Worm (Caenorhabditis elegans) whole organism, L1 larva: Measurements from ENCODE around the gene gbh-1.

ENCODE experiments used
- aly-2 ChIP-seq: fragments of 150-350 bp; optimal IDR thresholded peaks from 2 replicates; lab custom pipeline; 2014; ENCODE audit warnings: missing biosample characterization, missing genetic modification characterization
- ama-1 ChIP-seq: fragments of 150-350 bp; optimal IDR thresholded peaks from 2 replicates; lab custom pipeline; 2014
- blmp-1 ChIP-seq: fragments of 150-350 bp; optimal IDR thresholded peaks from 2 replicates; lab custom pipeline; 2014; ENCODE audit warnings: missing biosample characterization, missing genetic modification characterization
- ceh-82 ChIP-seq, 3 experiments: fragments of 150-350 bp in 1 of 3; sonication (generic microtip) in 2 of 3; optimal IDR thresholded peaks; 2 replicates each; lab custom pipeline; 2014 to 2017; ENCODE audit warnings: missing biosample characterization in 3 of 3, missing genetic modification characterization in 3 of 3
- ces-1 ChIP-seq: fragments of 150-350 bp; optimal IDR thresholded peaks from 2 replicates; lab custom pipeline; 2014; ENCODE audit warnings: missing biosample characterization, missing genetic modification reagents, missing genetic modification characterization
- efl-3 ChIP-seq: fragments of 200-800 bp; sonication (Bioruptor generic); optimal IDR thresholded peaks from 2 replicates; lab custom pipeline; 2018; ENCODE audit warnings: mild to moderate bottlenecking, missing genetic modification characterization, missing compliant biosample characterization
- elt-3 ChIP-seq, 6 experiments: fragments of 150-350 bp in 1 of 6; sonication (generic microtip); optimal IDR thresholded peaks; 2 replicates each; lab custom pipeline; 2017 to 2018; ENCODE audit warnings: missing biosample characterization in 6 of 6, missing genetic modification characterization in 6 of 6, inconsistent platforms in 1 of 6
- irx-1 ChIP-seq: sonication (generic microtip); optimal IDR thresholded peaks from 2 replicates; lab custom pipeline; 2016; ENCODE audit warnings: missing genetic modification characterization, missing compliant biosample characterization
- lsy-2 ChIP-seq, 2 experiments: fragments of 150-350 bp; optimal IDR thresholded peaks; 2 replicates each; lab custom pipeline; 2014; ENCODE audit warnings: missing biosample characterization in 2 of 2, missing genetic modification characterization in 2 of 2
- nhr-237 ChIP-seq: fragments of 150-350 bp; optimal IDR thresholded peaks from 2 replicates; lab custom pipeline; 2014; ENCODE audit warnings: missing biosample characterization, missing genetic modification characterization
- skn-1 ChIP-seq: fragments of 150-350 bp; optimal IDR thresholded peaks from 2 replicates; lab custom pipeline; 2014; ENCODE audit warnings: missing biosample characterization, missing genetic modification characterization
- unc-62 ChIP-seq: fragments of 150-350 bp; optimal IDR thresholded peaks from 2 replicates; lab custom pipeline; 2014; ENCODE audit warnings: missing biosample characterization, missing genetic modification reagents, missing genetic modification characterization

DNA sequence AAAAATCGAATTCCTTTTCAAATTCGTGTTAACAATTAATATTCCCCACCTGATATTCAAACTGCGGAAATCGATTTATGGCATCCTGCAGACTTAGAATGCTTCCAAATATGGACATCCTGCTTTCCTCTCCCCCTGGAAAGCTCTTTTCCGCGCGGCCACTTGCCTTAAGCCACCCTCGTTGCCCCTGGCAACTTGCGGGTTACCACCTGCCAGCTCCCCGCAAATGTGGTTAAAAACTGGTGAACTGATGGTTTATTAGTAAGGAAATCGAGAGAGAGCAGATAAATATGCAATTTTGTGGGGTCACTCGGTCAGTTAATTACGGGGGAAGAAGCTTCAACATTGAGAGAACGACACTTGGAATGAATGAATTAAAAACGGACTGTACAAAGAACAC is 41.5 kb downstream of the gbh-1 start, which contains the start of gene nphp-1:
- TF ChIP-seq unc-62 (no peak), irx-1 (no peak), nhr-237 (tag; lab: Kevin White, UChicago) (no peak), ama-1 (no peak), blmp-1 (tag; lab: Kevin White, UChicago) (no peak), lsy-2 (tag; optimal IDR thresholded peaks at IDR 0.05; lab: Kevin White, UChicago) (no peak), skn-1 (tag; lab: Kevin White, UChicago) (no peak), elt-3 (tag; optimal IDR thresholded peaks at IDR 0.05; lab: Kevin White, UChicago) (no peak), ces-1 (GFP tag; lab: Kevin White, UChicago) (no peak), ceh-82 (tag; optimal IDR thresholded peaks at IDR 0.05; lab: Kevin White, UChicago) (no peak), aly-2 (no peak), efl-3 (GFP tag; lab: Kevin White, UChicago) (no peak)
